Fruit fly (Drosophila melanogaster): ENCODE data around the gene CG7376.

Gene CG7376

dm6 chr3L:6140771-6141472, 33.1 kb upstream of the CG7376 start:
- no peak for TF ChIP-seq CG6175 (GFP tag; IDR thresholded peaks at IDR 0.05)
- TF ChIP-seq Ets65A (GFP tag) = peak; percentile 7
- TF ChIP-seq trem (tag; optimal IDR thresholded peaks at IDR 0.05) = no peak
- no peak for TF ChIP-seq nerfin-2 (GFP tag; IDR thresholded peaks at IDR 0.05; ENCODE audit: partially characterized antibody)
- TF ChIP-seq Stat92E (GFP tag; optimal IDR thresholded peaks at IDR 0.05) = no peak
- TF ChIP-seq CG12769 (tag; optimal IDR thresholded peaks at IDR 0.05) = peak; percentile 17
- peak; percentile 33 for TF ChIP-seq CG7839 (tag; optimal IDR thresholded peaks at IDR 0.05)
- TF ChIP-seq CG11504 (tag; optimal IDR thresholded peaks at IDR 0.05) = peak; percentile 27
- peak in 1 of 2 experiments; percentile 47 for TF ChIP-seq Hr51 (GFP tag; optimal IDR thresholded peaks at IDR 0.05)
- no peak for TF ChIP-seq CG8290 (GFP tag; optimal IDR thresholded peaks at IDR 0.05)
- peak in 1 of 2 experiments; percentile 35 for TF ChIP-seq CG8290 (tag; optimal IDR thresholded peaks at IDR 0.05)
- TF ChIP-seq Ptx1 (GFP tag; IDR thresholded peaks at IDR 0.05) = peak; percentile 26; the same call in 1 of the 2 replicates
- TF ChIP-seq fd96Cb (tag; optimal IDR thresholded peaks at IDR 0.05) = no peak
- TF ChIP-seq corto (GFP tag; optimal IDR thresholded peaks at IDR 0.05) = no peak
- TF ChIP-seq CG14441 (GFP tag; IDR thresholded peaks at IDR 0.05) = peak; percentile 24; the same call in 1 of the 2 replicates
- TF ChIP-seq CG30403 (GFP tag; optimal IDR thresholded peaks at IDR 0.05) = peak; percentile 2
- TF ChIP-seq jumu (GFP tag; optimal IDR thresholded peaks at IDR 0.05) = no peak
- no peak for TF ChIP-seq pfk (GFP tag; optimal IDR thresholded peaks at IDR 0.05)
- TF ChIP-seq unpg (GFP tag; optimal IDR thresholded peaks at IDR 0.05) = peak; percentile 0
- TF ChIP-seq Hr78 (GFP tag; optimal IDR thresholded peaks at IDR 0.05) = no peak
- TF ChIP-seq Pdp1 (GFP tag; optimal IDR thresholded peaks at IDR 0.05) = no peak
- no peak for TF ChIP-seq ash1 (GFP tag; optimal IDR thresholded peaks at IDR 0.05)
- TF ChIP-seq pan (optimal IDR thresholded peaks at IDR 0.05) = no peak
- TF ChIP-seq pan (GFP tag; optimal IDR thresholded peaks at IDR 0.05 in 1 of 2, IDR thresholded peaks at IDR 0.05 in 1 of 2) = no peak
- TF ChIP-seq Med (GFP tag) = peak; percentile 8
- TF ChIP-seq tgo (GFP tag; IDR thresholded peaks at IDR 0.05) = peak; percentile 14; the same call in 1 of the 3 replicates
- TF ChIP-seq slbo (GFP tag; IDR thresholded peaks at IDR 0.05) = 0 out of 2 replicates have a peak, but pooled peaks have one; percentile 10
- TF ChIP-seq zfh2 (GFP tag; optimal IDR thresholded peaks at IDR 0.05) = no peak
- no peak for TF ChIP-seq Deaf1 (tag; optimal IDR thresholded peaks at IDR 0.05)
- TF ChIP-seq chinmo (GFP tag; IDR thresholded peaks at IDR 0.05; ENCODE audit: partially characterized antibody) = peak; percentile 82; the same call in 2 of the 4 replicates
- peak; percentile 10 for TF ChIP-seq CG7556 (GFP tag; optimal IDR thresholded peaks at IDR 0.05)
- no peak for TF ChIP-seq CG7786 (GFP tag; optimal IDR thresholded peaks at IDR 0.05)
- no peak for TF ChIP-seq fd102C (GFP tag; optimal IDR thresholded peaks at IDR 0.05)
- TF ChIP-seq CG12659 (GFP tag; optimal IDR thresholded peaks at IDR 0.05) = peak; percentile 4
- peak; percentile 45; the same call in 1 of the 3 replicates for TF ChIP-seq dysf (GFP tag; IDR thresholded peaks at IDR 0.05)
- TF ChIP-seq bigmax (GFP tag; optimal IDR thresholded peaks at IDR 0.05) = no peak
- TF ChIP-seq CG6813 (GFP tag; optimal IDR thresholded peaks at IDR 0.05) = no peak
- TF ChIP-seq zen (tag; optimal IDR thresholded peaks at IDR 0.05) = no peak
- TF ChIP-seq CG14710 (tag; optimal IDR thresholded peaks at IDR 0.05) = no peak
- TF ChIP-seq CG10979 (tag; optimal IDR thresholded peaks at IDR 0.05) = no peak
- no peak for TF ChIP-seq CG8281 (tag; optimal IDR thresholded peaks at IDR 0.05)
- 0 out of 3 replicates have a peak, but pooled peaks have one; percentile 10 for TF ChIP-seq otp (GFP tag; IDR thresholded peaks at IDR 0.05)
- peak; percentile 52 for TF ChIP-seq gem (tag; optimal IDR thresholded peaks at IDR 0.05)
- TF ChIP-seq grau (tag; optimal IDR thresholded peaks at IDR 0.05) = peak; percentile 20
- TF ChIP-seq dmrt99B (tag; optimal IDR thresholded peaks at IDR 0.05) = peak; percentile 18
- TF ChIP-seq unc-4 (GFP tag; IDR thresholded peaks at IDR 0.05; ENCODE audit: partially characterized antibody) = no peak
- TF ChIP-seq nau (GFP tag; optimal IDR thresholded peaks at IDR 0.05) = no peak
- TF ChIP-seq CG2678 (tag; optimal IDR thresholded peaks at IDR 0.05) = peak; percentile 21
